Fruit fly (Drosophila melanogaster) ovary, adult (tissue): ENCODE results near the gene Prosbeta4.

Source experiments
- CG17801 ChIP-seq: fragments of 200-800 bp; optimal IDR thresholded peaks from 2 replicates; lab custom pipeline; 2019; ENCODE audit warnings: missing biosample characterization, mild to moderate bottlenecking, missing genetic modification characterization, moderate library complexity; ENCODE audit not compliant: partially characterized antibody

Prosbeta4 gene

dm6 chr2L:16731799-16732198 is at the start of gene Prosbeta4:
Gene Prosbeta4, minus strand, starts transcription at chr2L:16732133.
- TF ChIP-seq CG17801 (GFP tag; lab: Kevin White, UChicago): no peak

dm6 chr2L:16766070-16766752 is 34.3 kb upstream of the Prosbeta4 start, which contains the start of gene Mhc:
Gene Mhc, plus strand, starts transcription at chr2L:16766566.
- TF ChIP-seq CG17801 (GFP tag; lab: Kevin White, UChicago): no peak

- no peak for TF ChIP-seq CG17801 (GFP tag; lab: Kevin White, UChicago)
These were observed 32.5 kb upstream of the Prosbeta4 start for dm6 chr2L:16764480-16764879.

- no peak for TF ChIP-seq CG17801 (GFP tag; lab: Kevin White, UChicago)
These were observed 30.0 kb upstream of the Prosbeta4 start for dm6 chr2L:16761891-16762290.

dm6 chr2L:16760504-16761417 is 28.8 kb upstream of the Prosbeta4 start, which contains the start of gene ppk17:
Gene ppk17, minus strand, starts transcription at chr2L:16760554.
- TF ChIP-seq CG17801 (GFP tag; lab: Kevin White, UChicago): no peak

- TF ChIP-seq CG17801 (GFP tag; lab: Kevin White, UChicago): no peak
These were observed 22.1 kb upstream of the Prosbeta4 start, which contains the start of gene yellow-b for dm6 chr2L:16754074-16754473. Gene yellow-b, plus strand, starts transcription at chr2L:16754336.

- TF ChIP-seq CG17801 (GFP tag; lab: Kevin White, UChicago): no peak
These were observed 20.4 kb upstream of the Prosbeta4 start for dm6 chr2L:16752340-16752739.

- no peak for TF ChIP-seq CG17801 (GFP tag; lab: Kevin White, UChicago)
These were observed 15.2 kb upstream of the Prosbeta4 start for dm6 chr2L:16747145-16747544.

dm6 chr2L:16743055-16743805 is 11.3 kb upstream of the Prosbeta4 start, which contains the start of the genes LSm7 and BuGZ:
Gene LSm7, minus strand, starts transcription at chr2L:16743100.
Gene BuGZ, plus strand, starts transcription at chr2L:16743405.
- no peak for TF ChIP-seq CG17801 (GFP tag; lab: Kevin White, UChicago)

dm6 chr2L:16738206-16738900 is 6.4 kb upstream of the Prosbeta4 start, which contains the start of the genes glu and ChLD3:
Gene glu, minus strand, starts transcription at chr2L:16738388.
Gene ChLD3, plus strand, starts transcription at chr2L:16738850.
- no peak for TF ChIP-seq CG17801 (GFP tag; lab: Kevin White, UChicago)

- TF ChIP-seq CG17801 (GFP tag; lab: Kevin White, UChicago): no peak
These were observed 482 bp upstream of the Prosbeta4 start, which contains the start of gene Nubp1 for dm6 chr2L:16732338-16732892. Gene Nubp1, plus strand, starts transcription at chr2L:16732550.

dm6 chr2L:16730939-16731338 is 994 bp downstream of the Prosbeta4 start, which contains the start of gene CG17996:
Gene CG17996, minus strand, starts transcription at chr2L:16731039.
- no peak for TF ChIP-seq CG17801 (GFP tag; lab: Kevin White, UChicago)

- no peak for TF ChIP-seq CG17801 (GFP tag; lab: Kevin White, UChicago)
These were observed 2.4 kb downstream of the Prosbeta4 start, which contains the start of gene Tsen2 for dm6 chr2L:16729556-16729955. Gene Tsen2, plus strand, starts transcription at chr2L:16729777.
